Worm (Caenorhabditis elegans) whole organism, L1 larva: ENCODE measurements around the gene srx-119.

ENCODE experiments used
- aha-1 ChIP-seq: fragments of 150-350 bp; optimal IDR thresholded peaks from 2 replicates; lab custom pipeline; 2014; ENCODE audit warnings: missing biosample characterization, missing genetic modification characterization
- ceh-82 ChIP-seq, 3 experiments: fragments of 150-350 bp in 1 of 3; sonication (generic microtip) in 2 of 3; optimal IDR thresholded peaks; 2 replicates each; lab custom pipeline; 2014 to 2017; ENCODE audit warnings: missing biosample characterization in 3 of 3, missing genetic modification characterization in 3 of 3
- ces-1 ChIP-seq: fragments of 150-350 bp; optimal IDR thresholded peaks from 2 replicates; lab custom pipeline; 2014; ENCODE audit warnings: missing biosample characterization, missing genetic modification reagents, missing genetic modification characterization
- hlh-4 ChIP-seq: sonication (generic microtip); optimal IDR thresholded peaks from 2 replicates; lab custom pipeline; 2016; ENCODE audit warnings: mild to moderate bottlenecking, missing genetic modification characterization, missing compliant biosample characterization
- lin-15B ChIP-seq: fragments of 150-350 bp; sonication (generic microtip); optimal IDR thresholded peaks from 3 replicates; lab custom pipeline; 2014; ENCODE audit warnings: missing biosample characterization, missing genetic modification characterization
- lsy-2 ChIP-seq, 2 experiments: fragments of 150-350 bp; optimal IDR thresholded peaks; 2 replicates each; lab custom pipeline; 2014; ENCODE audit warnings: missing biosample characterization in 2 of 2, missing genetic modification characterization in 2 of 2
- nhr-11 ChIP-seq: fragments of 150-350 bp; optimal IDR thresholded peaks from 2 replicates; lab custom pipeline; 2014; ENCODE audit warnings: missing biosample characterization, missing genetic modification characterization
- unc-130 ChIP-seq: fragments of 150-350 bp; optimal IDR thresholded peaks from 2 replicates; lab custom pipeline; 2017; ENCODE audit warnings: missing biosample characterization, missing genetic modification characterization, inconsistent platforms
- xbp-1 ChIP-seq: sonication (generic microtip); optimal IDR thresholded peaks from 2 replicates; lab custom pipeline; 2016; ENCODE audit warnings: missing genetic modification characterization, missing compliant biosample characterization
- zag-1 ChIP-seq: fragments of 150-350 bp; optimal IDR thresholded peaks from 2 replicates; lab custom pipeline; 2014; ENCODE audit warnings: missing biosample characterization, missing genetic modification characterization
- ztf-4 ChIP-seq: fragments of 150-350 bp; optimal IDR thresholded peaks from 2 replicates; lab custom pipeline; 2014; ENCODE audit warnings: missing biosample characterization, missing genetic modification characterization

DNA sequence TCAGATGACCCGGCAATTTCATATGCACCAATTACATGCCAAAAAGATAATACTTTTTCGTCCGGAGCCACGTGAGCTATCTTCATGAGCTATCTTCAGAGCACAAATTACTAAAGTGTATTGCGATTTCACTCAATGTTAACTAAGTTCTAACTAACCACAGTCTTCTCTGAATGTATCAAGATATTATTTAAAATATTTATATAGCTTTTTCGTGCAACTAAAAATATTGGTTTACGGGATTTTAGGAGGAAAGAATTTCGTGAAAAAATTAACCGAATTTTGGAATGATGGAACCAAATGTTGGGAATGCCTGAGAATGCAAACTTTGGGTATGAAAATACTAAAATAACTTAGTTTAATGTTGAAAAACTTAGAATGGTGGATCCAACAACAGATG, 19.5 kb downstream of the srx-119 start, which contains the start of gene F49C5.16:
- TF ChIP-seq ztf-4 (tag; lab: Kevin White, UChicago) (no peak), aha-1 (no peak), unc-130 (tag; lab: Kevin White, UChicago) (no peak), ces-1 (GFP tag; lab: Kevin White, UChicago) (no peak), xbp-1 (tag; lab: Kevin White, UChicago) (no peak), zag-1 (tag; lab: Kevin White, UChicago) (no peak), nhr-11 (no peak), lsy-2 (tag; optimal IDR thresholded peaks at IDR 0.05; lab: Kevin White, UChicago) (no peak), ceh-82 (tag; optimal IDR thresholded peaks at IDR 0.05; lab: Kevin White, UChicago) (no peak), hlh-4 (no peak), lin-15B (tag; lab: Kevin White, UChicago) (no peak)
